Worm (Caenorhabditis elegans) whole organism, late embryonic: ENCODE measurements around the gene ntl-4.

ENCODE experiments used
- C38D4.7 ChIP-seq: fragments of 200-800 bp; sonication (Bioruptor generic); optimal IDR thresholded peaks from 2 replicates; lab custom pipeline; 2018; ENCODE audit warnings: mild to moderate bottlenecking, missing genetic modification characterization, moderate library complexity, missing compliant biosample characterization
- ceh-19 ChIP-seq: fragments of 200-800 bp; sonication (Bioruptor generic); optimal IDR thresholded peaks from 2 replicates; lab custom pipeline; 2018; ENCODE audit warnings: mild to moderate bottlenecking, missing genetic modification characterization, missing compliant biosample characterization
- fkh-6 ChIP-seq: sonication (generic microtip); optimal IDR thresholded peaks from 2 replicates; lab custom pipeline; 2016; ENCODE audit warnings: missing genetic modification characterization, missing compliant biosample characterization
- lim-6 ChIP-seq: sonication (generic microtip); optimal IDR thresholded peaks from 2 replicates; lab custom pipeline; 2016; ENCODE audit warnings: missing genetic modification characterization, missing compliant biosample characterization
- mec-3 ChIP-seq: sonication (generic microtip); optimal IDR thresholded peaks from 2 replicates; lab custom pipeline; 2016; ENCODE audit warnings: borderline replicate concordance, missing genetic modification characterization, missing compliant biosample characterization
- nhr-11 ChIP-seq: fragments of 150-350 bp; optimal IDR thresholded peaks from 2 replicates; lab custom pipeline; 2014; ENCODE audit warnings: missing biosample characterization, missing genetic modification characterization
- npax-4 ChIP-seq: sonication (generic microtip); optimal IDR thresholded peaks from 2 replicates; lab custom pipeline; 2016; ENCODE audit warnings: missing genetic modification characterization, missing compliant biosample characterization
- odd-2 ChIP-seq: sonication (generic microtip); optimal IDR thresholded peaks from 2 replicates; lab custom pipeline; 2017; ENCODE audit warnings: antibody characterized with exemption, mild to moderate bottlenecking, missing genetic modification characterization, missing compliant biosample characterization
- pqm-1 ChIP-seq: sonication (generic microtip); optimal IDR thresholded peaks from 2 replicates; lab custom pipeline; 2016; ENCODE audit warnings: missing genetic modification characterization, missing compliant biosample characterization
- sox-2 ChIP-seq: fragments of 200-800 bp; sonication (Bioruptor generic); IDR thresholded peaks from 2 replicates; pipeline ENCODE4 v1.3.6; 2022; ENCODE audit warnings: missing genetic modification reagents, missing genetic modification characterization, missing compliant biosample characterization
- unc-42 ChIP-seq: sonication (generic microtip); optimal IDR thresholded peaks from 2 replicates; lab custom pipeline; 2016; ENCODE audit warnings: missing genotype, missing genetic modification characterization, missing compliant biosample characterization

DNA sequence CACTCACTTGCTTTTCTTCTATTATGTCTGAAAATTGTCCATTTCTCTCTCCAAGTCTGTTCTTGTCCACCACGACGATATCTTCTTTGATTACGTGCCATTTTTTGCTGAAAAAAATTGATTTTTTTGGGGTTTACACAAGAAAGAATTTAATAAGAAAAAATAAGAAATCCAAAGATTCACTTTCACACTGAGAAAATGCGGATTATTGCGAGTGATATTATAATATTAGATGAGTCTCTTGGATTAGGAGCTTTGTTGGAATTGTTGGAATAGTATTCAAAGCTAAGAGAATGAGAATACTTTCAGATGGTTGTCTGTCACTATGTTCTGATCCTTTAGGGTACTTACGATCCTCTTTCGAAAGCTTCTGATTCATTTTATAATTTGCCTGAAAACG, 28.5 kb downstream of the ntl-4 start, which contains the start of gene F20D12.7:
- no peak for TF ChIP-seq mec-3 (tag; lab: Kevin White, UChicago)
- TF ChIP-seq sox-2 (GFP tag; lab: Robert Waterston, UW) = no peak
- TF ChIP-seq fkh-6 (tag; lab: Kevin White, UChicago) = no peak
- no peak for TF ChIP-seq npax-4
- no peak for TF ChIP-seq lim-6 (tag; lab: Kevin White, UChicago)
- no peak for TF ChIP-seq unc-42
- no peak for TF ChIP-seq pqm-1 (tag; lab: Kevin White, UChicago)
- TF ChIP-seq odd-2 = no peak
- no peak for TF ChIP-seq nhr-11 (tag; lab: Kevin White, UChicago)
- no peak for TF ChIP-seq ceh-19 (GFP tag; lab: Kevin White, UChicago)
- TF ChIP-seq C38D4.7 (GFP tag; lab: Kevin White, UChicago) = no peak
